Fruit fly (Drosophila melanogaster) whole organism, adult: ENCODE results near the gene Ns3.

Experiments used
- CG11617 ChIP-seq: fragments of 200-800 bp; sonication (Bioruptor generic); optimal IDR thresholded peaks from 2 replicates; lab custom pipeline; 2017; ENCODE audit warnings: mild to moderate bottlenecking, missing biosample characterization, missing genetic modification reagents, missing genetic modification characterization
- CG12768 ChIP-seq: fragments of 200-800 bp; sonication (Bioruptor generic); optimal IDR thresholded peaks from 2 replicates; lab custom pipeline; 2017; ENCODE audit warnings: missing biosample characterization, missing genetic modification characterization, mild to moderate bottlenecking, moderate library complexity, missing genetic modification reagents
- CG14711 ChIP-seq: fragments of 200-800 bp; sonication (Bioruptor generic); optimal IDR thresholded peaks from 2 replicates; lab custom pipeline; 2018; ENCODE audit warnings: missing biosample characterization, mild to moderate bottlenecking, missing genetic modification characterization, moderate library complexity
- CG5204 ChIP-seq: fragments of 200-800 bp; sonication (Bioruptor generic); optimal IDR thresholded peaks from 2 replicates; lab custom pipeline; 2016; ENCODE audit warnings: missing biosample characterization, missing genetic modification characterization
- CG7045 ChIP-seq: fragments of 200-800 bp; sonication (Bioruptor generic); optimal IDR thresholded peaks from 2 replicates; lab custom pipeline; 2017; ENCODE audit warnings: missing biosample characterization, mild to moderate bottlenecking, missing genetic modification characterization
- CG7101 ChIP-seq: fragments of 200-800 bp; sonication (Bioruptor generic); optimal IDR thresholded peaks from 2 replicates; lab custom pipeline; 2018; ENCODE audit warnings: missing biosample characterization, mild to moderate bottlenecking, missing genetic modification characterization, moderate library complexity
- Clk ChIP-seq: fragments of 200-800 bp; sonication (Bioruptor generic); optimal IDR thresholded peaks from 2 replicates; lab custom pipeline; 2017; ENCODE audit warnings: missing biosample characterization, missing genetic modification characterization
- Hr96 ChIP-seq: fragments of 200-800 bp; sonication (Bioruptor generic); optimal IDR thresholded peaks from 2 replicates; lab custom pipeline; 2016; ENCODE audit warnings: missing biosample characterization, missing genetic modification characterization
- cnc ChIP-seq, 2 experiments: fragments of >200 bp; optimal IDR thresholded peaks; 2 replicates each; lab custom pipeline; 2017
- kay ChIP-seq: fragments of 200-800 bp; sonication (Bioruptor generic); peaks from one replicate; lab custom pipeline; 2016; ENCODE audit warnings: missing biosample characterization, missing genetic modification characterization, borderline replicate concordance
- ovo ChIP-seq: fragments of 200-800 bp; sonication (Bioruptor generic); optimal IDR thresholded peaks from 2 replicates; lab custom pipeline; 2016; ENCODE audit warnings: missing biosample characterization, missing genetic modification characterization
- pad ChIP-seq: fragments of 200-800 bp; sonication (Bioruptor generic); optimal IDR thresholded peaks from 3 replicates; lab custom pipeline; 2017; ENCODE audit warnings: missing biosample characterization, missing genetic modification characterization, mild to moderate bottlenecking, moderate library complexity, missing genetic modification reagents
- toe ChIP-seq: fragments of 200-800 bp; sonication (Bioruptor generic); optimal IDR thresholded peaks from 2 replicates; lab custom pipeline; 2016; ENCODE audit warnings: missing biosample characterization, missing genetic modification characterization

Gene Ns3

dm6 chrX:1414269-1414668 lies 49.8 kb downstream of the Ns3 start:
- TF ChIP-seq CG7101: no peak
- TF ChIP-seq CG5204 (GFP tag; lab: Kevin White, UChicago): no peak
- no peak for TF ChIP-seq kay
- TF ChIP-seq toe (GFP tag; lab: Kevin White, UChicago): no peak
- no peak for TF ChIP-seq ovo (GFP tag; lab: Kevin White, UChicago)
- TF ChIP-seq cnc (optimal IDR thresholded peaks at IDR 0.05; lab: Kevin White, UChicago): no peak
- no peak for TF ChIP-seq Hr96 (GFP tag; lab: Kevin White, UChicago)
- no peak for TF ChIP-seq CG11617 (GFP tag; lab: Kevin White, UChicago)
- TF ChIP-seq CG12768 (GFP tag; lab: Kevin White, UChicago): no peak
- TF ChIP-seq pad: no peak
- no peak for TF ChIP-seq CG14711
- TF ChIP-seq CG7045 (GFP tag; lab: Kevin White, UChicago): no peak
- TF ChIP-seq Clk (GFP tag; lab: Kevin White, UChicago): no peak
